Fruit fly (Drosophila melanogaster) whole organism, prepupa: ENCODE measurements around the gene Cdk12.

Experiments used
- Blimp-1 ChIP-seq: fragments of 200-800 bp; sonication (Bioruptor generic); optimal IDR thresholded peaks from 3 replicates; lab custom pipeline; 2017; ENCODE audit warnings: missing biosample characterization, missing genetic modification characterization, mild to moderate bottlenecking, moderate library complexity, missing genetic modification reagents
- CG10631 ChIP-seq: fragments of 200-800 bp; sonication (Bioruptor generic); optimal IDR thresholded peaks from 2 replicates; lab custom pipeline; 2016; ENCODE audit warnings: missing biosample characterization, missing genetic modification characterization
- CG10669 ChIP-seq: fragments of 200-800 bp; sonication (Bioruptor generic); optimal IDR thresholded peaks from 3 replicates; lab custom pipeline; 2018; ENCODE audit warnings: missing biosample characterization, mild to moderate bottlenecking, missing genetic modification characterization, moderate library complexity
- CG11294 ChIP-seq: fragments of 200-800 bp; sonication (Bioruptor generic); IDR thresholded peaks from 2 replicates; pipeline ENCODE4 v1.3.6; 2022; ENCODE audit warnings: missing biosample characterization, missing genetic modification characterization
- CG11762 ChIP-seq: fragments of 200-800 bp; sonication (Bioruptor generic); optimal IDR thresholded peaks from 3 replicates; lab custom pipeline; 2016; ENCODE audit warnings: missing biosample characterization, missing genetic modification characterization; ENCODE audit not compliant: insufficient read depth
- CG1621 ChIP-seq: fragments of 200-800 bp; sonication (Bioruptor generic); optimal IDR thresholded peaks from 3 replicates; lab custom pipeline; 2018; ENCODE audit warnings: missing biosample characterization, mild to moderate bottlenecking, missing genetic modification characterization
- CG31627 ChIP-seq: fragments of 200-800 bp; sonication (Bioruptor generic); optimal IDR thresholded peaks from 3 replicates; lab custom pipeline; 2016; ENCODE audit warnings: missing biosample characterization, missing genetic modification characterization
- CG34406 ChIP-seq: fragments of 200-800 bp; sonication (Bioruptor generic); optimal IDR thresholded peaks from 3 replicates; lab custom pipeline; 2016; ENCODE audit warnings: missing biosample characterization, missing genetic modification characterization
- CG4318 ChIP-seq: fragments of 200-800 bp; sonication (Bioruptor generic); optimal IDR thresholded peaks from 3 replicates; lab custom pipeline; 2017; ENCODE audit warnings: missing biosample characterization, mild to moderate bottlenecking, missing genetic modification characterization
- CG6276 ChIP-seq: fragments of 200-800 bp; sonication (Bioruptor generic); optimal IDR thresholded peaks from 2 replicates; lab custom pipeline; 2017; ENCODE audit warnings: missing biosample characterization, mild to moderate bottlenecking, missing genetic modification characterization
- CG6792 ChIP-seq: fragments of 200-800 bp; sonication (Bioruptor generic); optimal IDR thresholded peaks from 3 replicates; lab custom pipeline; 2016; ENCODE audit warnings: missing biosample characterization, missing genetic modification characterization
- CG6808 ChIP-seq: fragments of 200-800 bp; sonication (Bioruptor generic); optimal IDR thresholded peaks from 3 replicates; lab custom pipeline; 2017; ENCODE audit warnings: missing biosample characterization, missing genetic modification characterization, mild to moderate bottlenecking, moderate library complexity, missing genetic modification reagents
- CG6854 ChIP-seq: fragments of 200-800 bp; sonication (Bioruptor generic); optimal IDR thresholded peaks from 2 replicates; lab custom pipeline; 2017; ENCODE audit warnings: missing biosample characterization, mild to moderate bottlenecking, missing genetic modification characterization
- CG7368 ChIP-seq: fragments of 200-800 bp; sonication (Bioruptor generic); optimal IDR thresholded peaks from 3 replicates; lab custom pipeline; 2016; ENCODE audit warnings: missing biosample characterization, missing genetic modification characterization
- CG8319 ChIP-seq: fragments of 200-800 bp; sonication (Bioruptor generic); optimal IDR thresholded peaks from 3 replicates; lab custom pipeline; 2016; ENCODE audit warnings: missing biosample characterization, missing genetic modification characterization
- CG9139 ChIP-seq: fragments of 200-800 bp; sonication (Bioruptor generic); optimal IDR thresholded peaks from 3 replicates; lab custom pipeline; 2017; ENCODE audit warnings: missing biosample characterization, mild to moderate bottlenecking, missing genetic modification characterization
- Ets96B ChIP-seq: fragments of 200-800 bp; optimal IDR thresholded peaks from 2 replicates; lab custom pipeline; 2019; ENCODE audit warnings: missing biosample characterization, mild to moderate bottlenecking, missing genetic modification characterization, moderate library complexity
- Gug ChIP-seq: fragments of 200-800 bp; sonication (Bioruptor generic); IDR thresholded peaks from 2 replicates; pipeline ENCODE4 v1.3.6; 2022; ENCODE audit warnings: missing biosample characterization, missing genetic modification characterization
- Hr39 ChIP-seq: fragments of 200-800 bp; sonication (Bioruptor generic); optimal IDR thresholded peaks from 2 replicates; lab custom pipeline; 2016; ENCODE audit warnings: missing biosample characterization, missing genetic modification characterization
- Lpt ChIP-seq: fragments of 200-800 bp; sonication (Bioruptor generic); optimal IDR thresholded peaks from 3 replicates; lab custom pipeline; 2016; ENCODE audit warnings: missing biosample characterization, missing genetic modification characterization
- Met ChIP-seq: fragments of 200-800 bp; sonication (Bioruptor generic); optimal IDR thresholded peaks from 3 replicates; lab custom pipeline; 2016; ENCODE audit warnings: missing biosample characterization, missing genetic modification characterization
- OdsH ChIP-seq: fragments of 200-800 bp; sonication (Bioruptor generic); optimal IDR thresholded peaks from 3 replicates; lab custom pipeline; 2016; ENCODE audit warnings: missing biosample characterization, missing genetic modification characterization
- Smox ChIP-seq: fragments of 200-800 bp; sonication (Bioruptor generic); optimal IDR thresholded peaks from 3 replicates; lab custom pipeline; 2016; ENCODE audit warnings: missing biosample characterization, missing genetic modification characterization
- Sox102F ChIP-seq: fragments of 200-800 bp; sonication (Bioruptor generic); optimal IDR thresholded peaks from 2 replicates; lab custom pipeline; 2016; ENCODE audit warnings: missing biosample characterization, mild to moderate bottlenecking, missing genetic modification characterization
- Sox15 ChIP-seq: fragments of 200-800 bp; sonication (Bioruptor generic); optimal IDR thresholded peaks from 3 replicates; lab custom pipeline; 2016; ENCODE audit warnings: missing biosample characterization, missing genetic modification characterization
- achi ChIP-seq: fragments of 200-800 bp; sonication (Bioruptor generic); optimal IDR thresholded peaks from 3 replicates; lab custom pipeline; 2016; ENCODE audit warnings: missing biosample characterization, missing genetic modification characterization
- acj6 ChIP-seq: fragments of 200-800 bp; sonication (Bioruptor generic); optimal IDR thresholded peaks from 3 replicates; lab custom pipeline; 2016; ENCODE audit warnings: missing biosample characterization, missing genetic modification characterization
- dac ChIP-seq: fragments of 200-800 bp; sonication (Bioruptor generic); optimal IDR thresholded peaks from 2 replicates; lab custom pipeline; 2017; ENCODE audit warnings: missing biosample characterization, mild to moderate bottlenecking, missing genetic modification characterization
- eg ChIP-seq: fragments of 200-800 bp; sonication (Bioruptor generic); IDR thresholded peaks from 3 replicates; pipeline ENCODE4 v1.3.6; 2022; ENCODE audit warnings: missing biosample characterization, missing genetic modification characterization
- fkh ChIP-seq: fragments of 200-800 bp; sonication (Bioruptor generic); optimal IDR thresholded peaks from 3 replicates; lab custom pipeline; 2017; ENCODE audit warnings: missing biosample characterization, mild to moderate bottlenecking, missing genetic modification characterization, moderate library complexity
- lz ChIP-seq: fragments of 200-800 bp; sonication (Bioruptor generic); optimal IDR thresholded peaks from 3 replicates; lab custom pipeline; 2016; ENCODE audit warnings: missing biosample characterization, missing genetic modification characterization
- pdm3 ChIP-seq: fragments of 200-800 bp; sonication (Bioruptor generic); optimal IDR thresholded peaks from 3 replicates; lab custom pipeline; 2016; ENCODE audit warnings: missing biosample characterization, missing genetic modification characterization
- salr ChIP-seq, 2 experiments: fragments of 200-800 bp; sonication (Bioruptor generic); optimal IDR thresholded peaks; 3 replicates each; lab custom pipeline; 2016 to 2018; ENCODE audit warnings: missing biosample characterization in 2 of 2, missing genetic modification characterization in 2 of 2, mild to moderate bottlenecking in 1 of 2
- spab ChIP-seq: fragments of 200-800 bp; sonication (Bioruptor generic); optimal IDR thresholded peaks from 2 replicates; lab custom pipeline; 2017; ENCODE audit warnings: missing biosample characterization, mild to moderate bottlenecking, missing genetic modification characterization, missing genetic modification reagents
- ss ChIP-seq, 2 experiments: fragments of 200-800 bp; sonication (Bioruptor generic); optimal IDR thresholded peaks; 2 replicates in 1 of 2; 3 replicates in 1 of 2; lab custom pipeline; 2017 to 2018; ENCODE audit warnings: mild to moderate bottlenecking in 2 of 2, missing biosample characterization in 2 of 2, missing genetic modification characterization in 2 of 2, moderate library complexity in 1 of 2
- vri ChIP-seq: fragments of 200-800 bp; sonication (Bioruptor generic); optimal IDR thresholded peaks from 3 replicates; lab custom pipeline; 2016; ENCODE audit warnings: missing biosample characterization, mild to moderate bottlenecking, missing genetic modification characterization

Cdk12 gene

DNA sequence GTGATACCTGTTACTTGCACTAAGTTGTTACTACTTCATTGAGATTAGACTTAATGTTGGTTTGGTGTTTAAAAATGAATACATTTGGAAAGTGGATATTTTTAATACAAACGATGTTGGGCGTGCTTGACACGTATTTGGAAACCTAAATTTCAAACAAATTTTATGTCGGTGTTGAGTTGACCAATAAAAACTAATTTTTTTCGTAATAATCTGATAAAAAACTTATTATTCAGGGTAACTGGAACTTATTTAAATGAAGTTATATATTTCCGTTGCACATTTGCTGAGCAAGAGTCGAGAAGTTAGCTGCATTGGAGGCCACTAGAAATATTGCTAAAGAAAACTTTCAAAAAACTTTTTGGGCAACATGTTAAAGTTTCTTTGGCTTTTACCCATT lies 26.0 kb downstream of the Cdk12 start, which contains the start of gene CG33290:
Gene CG33290 (plus strand): TSS at position 301 of the 400 bp plus-strand sequence.
- TF ChIP-seq CG6792 (GFP tag; lab: Kevin White, UChicago) (no peak), ss (GFP tag; optimal IDR thresholded peaks at IDR 0.05; lab: Kevin White, UChicago) (no peak), salr (GFP tag; optimal IDR thresholded peaks at IDR 0.05; lab: Kevin White, UChicago) (no peak), achi (GFP tag; lab: Kevin White, UChicago) (no peak), CG34406 (GFP tag; lab: Kevin White, UChicago) (no peak), vri (no peak), CG9139 (no peak), OdsH (no peak), acj6 (GFP tag; lab: Kevin White, UChicago) (no peak), CG10631 (no peak), Gug (GFP tag; lab: Robert Waterston, UW) (no peak)

DNA sequence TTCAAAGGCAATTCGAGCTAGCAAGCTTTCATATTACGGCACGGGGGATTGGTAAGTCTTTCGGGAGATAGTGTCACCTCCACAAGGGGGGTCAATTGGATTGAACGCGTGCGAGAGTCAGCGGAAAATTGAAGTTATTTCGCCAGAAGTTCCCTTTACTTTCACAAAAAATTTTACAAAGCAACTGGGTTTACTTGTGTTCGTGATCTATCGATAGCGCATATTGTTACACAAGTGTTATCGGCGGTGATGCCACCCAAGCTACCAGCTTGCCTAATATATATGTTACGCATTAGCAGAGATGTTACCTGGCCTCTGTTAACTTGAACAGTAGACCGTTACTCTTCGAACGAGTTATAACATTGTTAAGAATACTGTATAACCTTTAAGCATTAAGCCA lies 38.6 kb downstream of the Cdk12 start, which contains the start of gene Wnk:
Gene Wnk (minus strand): TSS at position 177 of the 400 bp plus-strand sequence.
- TF ChIP-seq Blimp-1 (GFP tag; lab: Kevin White, UChicago) (no peak), vri (no peak), CG9139 (no peak), CG6276 (GFP tag; lab: Kevin White, UChicago) (no peak), OdsH (no peak), CG7368 (no peak), lz (no peak), spab (no peak), salr (GFP tag; optimal IDR thresholded peaks at IDR 0.05; lab: Kevin White, UChicago) (no peak), Lpt (no peak), ss (GFP tag; optimal IDR thresholded peaks at IDR 0.05; lab: Kevin White, UChicago) (no peak), dac (no peak), Smox (GFP tag; lab: Kevin White, UChicago) (no peak), CG11762 (GFP tag; lab: Kevin White, UChicago) (no peak), Sox102F (GFP tag; lab: Kevin White, UChicago) (no peak), CG1621 (tag; lab: Kevin White, UChicago) (no peak), CG6808 (GFP tag; lab: Kevin White, UChicago) (no peak)
- TF ChIP-seq, all 60 proteins: peak for 0

dm6 chr3L:21558176-21558871 lies 42.2 kb downstream of the Cdk12 start, which contains the start of gene CG7173:
CG7173 (minus strand) TSS chr3L:21558226.
- TF ChIP-seq salr (GFP tag; optimal IDR thresholded peaks at IDR 0.05; lab: Kevin White, UChicago) (no peak), CG31627 (GFP tag; lab: Kevin White, UChicago) (no peak), acj6 (GFP tag; lab: Kevin White, UChicago) (no peak), fkh (GFP tag; lab: Kevin White, UChicago) (no peak), eg (no peak), CG10669 (no peak), CG11294 (GFP tag; lab: Robert Waterston, UW) (no peak), Met (GFP tag; lab: Kevin White, UChicago) (no peak), CG6276 (GFP tag; lab: Kevin White, UChicago) (no peak), Ets96B (tag; lab: Kevin White, UChicago) (no peak), vri (no peak), pdm3 (GFP tag; lab: Kevin White, UChicago) (no peak), CG8319 (no peak), spab (no peak), ss (GFP tag; optimal IDR thresholded peaks at IDR 0.05; lab: Kevin White, UChicago) (no peak), CG6854 (GFP tag; lab: Kevin White, UChicago) (no peak), Hr39 (GFP tag; lab: Kevin White, UChicago) (no peak), dac (no peak), Sox15 (GFP tag; lab: Kevin White, UChicago) (no peak), CG4318 (GFP tag; lab: Kevin White, UChicago) (no peak)
